Worm (Caenorhabditis elegans) whole organism, L4 larva: ENCODE measurements around the gene hsp-110.
A peak's percentile ranks its signal among the peaks of the same experiment; 100 is the strongest.

Source experiments
- F10B5.3 ChIP-seq: sonication (generic microtip); optimal IDR thresholded peaks from 2 replicates; lab custom pipeline; 2016; ENCODE audit warnings: mild to moderate bottlenecking, missing genetic modification characterization, missing compliant biosample characterization
- F26F4.8 ChIP-seq: fragments of 200-800 bp; sonication (Bioruptor generic); conservative IDR thresholded peaks from 2 replicates; pipeline ENCODE4 v1.3.6; 2022; ENCODE audit warnings: missing genetic modification characterization, missing compliant biosample characterization
- T26A8.4 ChIP-seq: fragments of 200-800 bp; sonication (Bioruptor generic); IDR thresholded peaks from 2 replicates; pipeline ENCODE4 v1.3.6; 2022; ENCODE audit warnings: missing genetic modification characterization, missing compliant biosample characterization
- ZK337.2 ChIP-seq: fragments of 200-800 bp; sonication (Bioruptor generic); IDR thresholded peaks from 2 replicates; pipeline ENCODE4 v1.3.6; 2022; ENCODE audit warnings: missing genetic modification reagents, missing genetic modification characterization, missing compliant biosample characterization
- aha-1 ChIP-seq: fragments of 150-350 bp; peaks from one replicate; lab custom pipeline; 2014; ENCODE audit warnings: missing biosample characterization, missing genetic modification characterization
- ama-1 ChIP-seq: fragments of 150-350 bp; optimal IDR thresholded peaks from 2 replicates; lab custom pipeline; 2014; ENCODE audit warnings: inconsistent platforms, mixed read lengths
- arid-1 ChIP-seq: fragments of 200-800 bp; sonication (Bioruptor generic); conservative IDR thresholded peaks from 2 replicates; pipeline ENCODE4 v1.3.6; 2022; ENCODE audit warnings: missing genetic modification reagents, missing genetic modification characterization, missing compliant biosample characterization
- ceh-20 ChIP-seq: fragments of 200-800 bp; sonication (Bioruptor generic); IDR thresholded peaks from 2 replicates; pipeline ENCODE4 v1.3.6; 2022; ENCODE audit warnings: missing genetic modification reagents, missing genetic modification characterization, missing compliant biosample characterization
- ceh-44 ChIP-seq: fragments of 200-800 bp; sonication (Bioruptor generic); IDR thresholded peaks from 2 replicates; pipeline ENCODE4 v1.3.6; 2022; ENCODE audit warnings: missing genetic modification reagents, missing genetic modification characterization, missing compliant biosample characterization
- ceh-82 ChIP-seq: sonication (generic microtip); optimal IDR thresholded peaks from 2 replicates; lab custom pipeline; 2017; ENCODE audit warnings: missing biosample characterization, missing genetic modification characterization
- cey-2 ChIP-seq: sonication (generic microtip); optimal IDR thresholded peaks from 3 replicates; lab custom pipeline; 2017; ENCODE audit warnings: missing genetic modification characterization, mild to moderate bottlenecking, missing compliant biosample characterization, antibody characterized with exemption, borderline replicate concordance; ENCODE audit not compliant: insufficient read depth
- daf-12 ChIP-seq: fragments of 150-350 bp; optimal IDR thresholded peaks from 2 replicates; lab custom pipeline; 2014; ENCODE audit warnings: missing biosample characterization, missing genetic modification reagents, missing genetic modification characterization
- daf-16 ChIP-seq, 3 experiments: sonication (generic microtip); optimal IDR thresholded peaks; 2 replicates each; lab custom pipeline; 2016 to 2017; ENCODE audit warnings: missing genetic modification characterization in 3 of 3, missing genetic modification reagents in 3 of 3, mild to moderate bottlenecking in 2 of 3, missing compliant biosample characterization in 2 of 3, missing biosample characterization in 1 of 3, moderate library complexity in 1 of 3
- dmd-6 ChIP-seq: fragments of 200-800 bp; sonication (Bioruptor generic); IDR thresholded peaks from 2 replicates; pipeline ENCODE4 v1.3.6; 2022; ENCODE audit warnings: missing genetic modification reagents, missing genetic modification characterization, missing compliant biosample characterization
- dmd-9 ChIP-seq: fragments of 200-800 bp; sonication (Bioruptor generic); IDR thresholded peaks from 2 replicates; pipeline ENCODE4 v1.3.6; 2022; ENCODE audit warnings: missing genetic modification reagents, missing genetic modification characterization, missing compliant biosample characterization
- dpl-1 ChIP-seq: fragments of 150-350 bp; optimal IDR thresholded peaks from 2 replicates; lab custom pipeline; 2014; ENCODE audit warnings: missing biosample characterization, missing genetic modification reagents, missing genetic modification characterization
- duxl-1 ChIP-seq: sonication (generic microtip); optimal IDR thresholded peaks from 2 replicates; lab custom pipeline; 2016; ENCODE audit warnings: mild to moderate bottlenecking, missing genetic modification characterization, moderate library complexity, missing compliant biosample characterization; ENCODE audit not compliant: poor library complexity
- dve-1 ChIP-seq: sonication (generic microtip); optimal IDR thresholded peaks from 2 replicates; lab custom pipeline; 2017; ENCODE audit warnings: antibody characterized with exemption, mild to moderate bottlenecking, missing genetic modification characterization, missing compliant biosample characterization; ENCODE audit not compliant: insufficient read depth
- egl-27 ChIP-seq: sonication (generic microtip); optimal IDR thresholded peaks from 3 replicates; lab custom pipeline; 2017; ENCODE audit warnings: missing biosample characterization, missing genetic modification reagents, missing genetic modification characterization
- fkh-10 ChIP-seq: fragments of 150-350 bp; optimal IDR thresholded peaks from 2 replicates; lab custom pipeline; 2014; ENCODE audit warnings: missing biosample characterization, missing genetic modification reagents, missing genetic modification characterization
- gei-8 ChIP-seq: fragments of 200-800 bp; sonication (Bioruptor generic); optimal IDR thresholded peaks from 2 replicates; lab custom pipeline; 2018; ENCODE audit warnings: mild to moderate bottlenecking, missing genetic modification characterization, missing compliant biosample characterization
- hlh-11 ChIP-seq: fragments of 200-800 bp; sonication (Bioruptor generic); optimal IDR thresholded peaks from 2 replicates; lab custom pipeline; 2018; ENCODE audit warnings: mild to moderate bottlenecking, missing genetic modification characterization, missing compliant biosample characterization
- lin-1 ChIP-seq: fragments of 200-800 bp; sonication (Bioruptor generic); IDR thresholded peaks from 2 replicates; pipeline ENCODE4 v1.3.6; 2022; ENCODE audit warnings: missing genetic modification reagents, missing genetic modification characterization, missing compliant biosample characterization
- lin-13 ChIP-seq: fragments of 150-350 bp; optimal IDR thresholded peaks from 2 replicates; lab custom pipeline; 2014; ENCODE audit warnings: missing biosample characterization, missing genetic modification reagents, missing genetic modification characterization
- lin-38 ChIP-seq: fragments of 200-800 bp; sonication (Bioruptor generic); IDR thresholded peaks from 2 replicates; pipeline ENCODE4 v1.3.6; 2022; ENCODE audit warnings: missing genetic modification reagents, missing genetic modification characterization, missing compliant biosample characterization
- lin-39 ChIP-seq: fragments of 150-350 bp; optimal IDR thresholded peaks from 2 replicates; lab custom pipeline; 2014; ENCODE audit warnings: missing biosample characterization, missing genetic modification reagents, missing genetic modification characterization
- madf-9 ChIP-seq: fragments of 200-800 bp; sonication (Bioruptor generic); conservative IDR thresholded peaks from 2 replicates; pipeline ENCODE4 v1.3.6; 2022; ENCODE audit warnings: missing genetic modification reagents, missing genetic modification characterization, missing compliant biosample characterization
- mdl-1 ChIP-seq, 2 experiments: fragments of 150-350 bp in 1 of 2; sonication (generic microtip) in 1 of 2; optimal IDR thresholded peaks; 2 replicates each; lab custom pipeline; 2014 to 2017; ENCODE audit warnings: missing biosample characterization in 2 of 2, missing genetic modification characterization in 2 of 2
- mes-2 ChIP-seq: sonication (generic microtip); optimal IDR thresholded peaks from 2 replicates; lab custom pipeline; 2016; ENCODE audit warnings: missing genotype, mild to moderate bottlenecking, missing genetic modification characterization, missing compliant biosample characterization; ENCODE audit not compliant: poor library complexity, severe bottlenecking
- nhr-102 ChIP-seq: sonication (generic microtip); optimal IDR thresholded peaks from 2 replicates; lab custom pipeline; 2016; ENCODE audit warnings: mild to moderate bottlenecking, missing genetic modification characterization, moderate library complexity, missing compliant biosample characterization
- nhr-25 ChIP-seq: sonication (generic microtip); optimal IDR thresholded peaks from 2 replicates; lab custom pipeline; 2017; ENCODE audit warnings: missing genetic modification characterization, mild to moderate bottlenecking, missing compliant biosample characterization, antibody characterized with exemption, moderate library complexity, borderline replicate concordance; ENCODE audit not compliant: insufficient read depth
- nhr-6 ChIP-seq: fragments of 150-350 bp; optimal IDR thresholded peaks from 2 replicates; lab custom pipeline; 2014; ENCODE audit warnings: missing biosample characterization, missing genetic modification characterization
- nhr-77 ChIP-seq: fragments of 150-350 bp; optimal IDR thresholded peaks from 2 replicates; lab custom pipeline; 2014; ENCODE audit warnings: missing biosample characterization, missing genetic modification characterization
- php-3 ChIP-seq: fragments of 200-800 bp; sonication (Bioruptor generic); IDR thresholded peaks from 2 replicates; pipeline ENCODE4 v1.3.6; 2022; ENCODE audit warnings: missing genetic modification reagents, missing genetic modification characterization, missing compliant biosample characterization
- pqm-1 ChIP-seq: sonication (generic microtip); optimal IDR thresholded peaks from 2 replicates; lab custom pipeline; 2017; ENCODE audit warnings: missing biosample characterization, missing genetic modification characterization
- rbr-2 ChIP-seq: sonication (generic microtip); optimal IDR thresholded peaks from 2 replicates; lab custom pipeline; 2016; ENCODE audit warnings: missing genotype, missing genetic modification characterization, missing compliant biosample characterization
- skn-1 ChIP-seq: fragments of 150-350 bp; optimal IDR thresholded peaks from 2 replicates; lab custom pipeline; 2014; ENCODE audit warnings: missing biosample characterization, missing genetic modification characterization
- snpc-1.2 ChIP-seq: fragments of 200-800 bp; sonication (Bioruptor generic); IDR thresholded peaks from 2 replicates; pipeline ENCODE4 v1.3.6; 2022; ENCODE audit warnings: missing genetic modification reagents, missing genetic modification characterization, missing compliant biosample characterization
- spr-3 ChIP-seq: fragments of 200-800 bp; sonication (Bioruptor generic); optimal IDR thresholded peaks from 2 replicates; lab custom pipeline; 2018; ENCODE audit warnings: mild to moderate bottlenecking, missing genetic modification characterization, missing compliant biosample characterization
- tag-97 ChIP-seq: fragments of 200-800 bp; sonication (Bioruptor generic); IDR thresholded peaks from 2 replicates; pipeline ENCODE4 v1.3.6; 2022; ENCODE audit warnings: missing genetic modification characterization, missing compliant biosample characterization
- zag-1 ChIP-seq: fragments of 150-350 bp; optimal IDR thresholded peaks from 2 replicates; lab custom pipeline; 2014; ENCODE audit warnings: missing biosample characterization, missing genetic modification characterization
- zfp-2 ChIP-seq: sonication (generic microtip); optimal IDR thresholded peaks from 2 replicates; lab custom pipeline; 2016; ENCODE audit warnings: mild to moderate bottlenecking, missing genetic modification characterization, missing compliant biosample characterization
- ztf-11 ChIP-seq: fragments of 150-350 bp; optimal IDR thresholded peaks from 2 replicates; lab custom pipeline; 2014; ENCODE audit warnings: missing biosample characterization, missing genetic modification characterization
- ztf-7 ChIP-seq: fragments of 150-350 bp; optimal IDR thresholded peaks from 2 replicates; lab custom pipeline; 2014; ENCODE audit warnings: missing biosample characterization, missing genetic modification characterization

The hsp-110 gene

ce11 chrIII:8490254-8490653 lies 43.5 kb upstream of the hsp-110 start, which contains the start of the genes ess-2 and F42H10.2 (continued):
- TF ChIP-seq lin-13 (GFP tag; lab: Kevin White, UChicago) (no peak), dve-1 (tag; lab: Kevin White, UChicago) (peak; percentile 53), ztf-11 (tag; lab: Kevin White, UChicago) (no peak), daf-16 (GFP tag; optimal IDR thresholded peaks at IDR 0.05; lab: Kevin White, UChicago) (no peak), daf-16 (tag; optimal IDR thresholded peaks at IDR 0.05; lab: Kevin White, UChicago) (peak; percentile 27), mes-2 (tag; lab: Kevin White, UChicago) (peak; percentile 43)

DNA sequence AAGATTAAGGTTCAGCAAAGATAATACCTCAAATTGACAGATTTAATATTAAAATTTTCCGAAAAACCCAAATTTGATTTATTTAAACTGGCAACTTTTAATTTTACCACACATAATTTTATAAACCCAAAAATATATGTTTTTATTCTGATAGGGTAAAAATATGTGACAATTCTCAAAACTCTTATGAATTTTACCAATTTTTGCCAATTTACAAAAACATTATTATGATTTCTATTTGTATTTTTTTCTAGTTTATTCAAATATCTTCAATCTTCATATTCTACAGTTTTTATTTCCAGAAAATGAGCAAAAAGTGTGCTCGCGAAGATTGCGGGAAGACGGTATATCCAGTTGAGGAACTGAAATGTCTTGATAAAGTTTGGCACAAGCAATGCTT lies 37.1 kb upstream of the hsp-110 start, which contains the start of gene F42H10.3:
TSS of gene F42H10.3 (plus strand) at position 301 of the 400 bp plus-strand sequence.
- TF ChIP-seq egl-27 (tag; lab: Kevin White, UChicago) (no peak), spr-3 (GFP tag; lab: Kevin White, UChicago) (no peak), snpc-1.2 (GFP tag; lab: Robert Waterston, UW) (no peak), ama-1 (lab: Kevin White, UChicago) (no peak), dve-1 (tag; lab: Kevin White, UChicago) (no peak), ceh-20 (GFP tag; lab: Robert Waterston, UW) (no peak), F10B5.3 (no peak), nhr-25 (tag; lab: Kevin White, UChicago) (no peak), lin-13 (GFP tag; lab: Kevin White, UChicago) (no peak), dmd-9 (GFP tag; lab: Robert Waterston, UW) (no peak), ceh-82 (tag; lab: Kevin White, UChicago) (no peak), nhr-102 (tag; lab: Kevin White, UChicago) (no peak), madf-9 (GFP tag; lab: Robert Waterston, UW) (no peak), ztf-7 (tag; lab: Kevin White, UChicago) (no peak), ZK337.2 (no peak), nhr-77 (no peak)

ce11 chrIII:8480355-8480754 lies 33.6 kb upstream of the hsp-110 start, which contains the start of gene F42H10.6:
F42H10.6 (minus strand) TSS chrIII:8480455.
- TF ChIP-seq zag-1 (tag; lab: Kevin White, UChicago) = no peak
- TF ChIP-seq pqm-1 = no peak
- TF ChIP-seq lin-39 = no peak
- TF ChIP-seq rbr-2 (tag; lab: Kevin White, UChicago) = no peak
- TF ChIP-seq php-3 (GFP tag; lab: Robert Waterston, UW) = no peak
- TF ChIP-seq cey-2 (tag; lab: Kevin White, UChicago) = no peak
- TF ChIP-seq zfp-2 = no peak
- no peak for TF ChIP-seq nhr-6 (tag; lab: Kevin White, UChicago)
- no peak for TF ChIP-seq daf-12 (tag; lab: Kevin White, UChicago)
- TF ChIP-seq ceh-44 (GFP tag; lab: Robert Waterston, UW) = no peak
- TF ChIP-seq duxl-1 (tag; lab: Kevin White, UChicago) = no peak
- no peak for TF ChIP-seq daf-16 (GFP tag; optimal IDR thresholded peaks at IDR 0.05; lab: Kevin White, UChicago)
- TF ChIP-seq daf-16 (tag; optimal IDR thresholded peaks at IDR 0.05; lab: Kevin White, UChicago) = no peak
- TF ChIP-seq egl-27 (tag; lab: Kevin White, UChicago) = no peak
- no peak for TF ChIP-seq dpl-1

- TF ChIP-seq hlh-11 (tag; lab: Kevin White, UChicago) (peak; percentile 42), skn-1 (tag; lab: Kevin White, UChicago) (no peak), lin-13 (GFP tag; lab: Kevin White, UChicago) (no peak), dmd-6 (peak; percentile 61), fkh-10 (no peak), snpc-1.2 (GFP tag; lab: Robert Waterston, UW) (no peak), nhr-102 (tag; lab: Kevin White, UChicago) (no peak), lin-1 (peak; percentile 15; the same call in 1 of the 2 replicates), tag-97 (no peak), dpl-1 (no peak), F26F4.8 (no peak), aha-1 (no peak), gei-8 (GFP tag; lab: Kevin White, UChicago) (no peak), arid-1 (GFP tag; lab: Robert Waterston, UW) (no peak), mdl-1 (tag; optimal IDR thresholded peaks at IDR 0.05; lab: Kevin White, UChicago) (no peak), lin-38 (GFP tag; lab: Robert Waterston, UW) (peak; percentile 64), pqm-1 (peak; percentile 24), F10B5.3 (no peak), T26A8.4 (no peak)
These were observed 32.7 kb upstream of the hsp-110 start for ce11 chrIII:8479322-8479864.
